Worm (Caenorhabditis elegans): ENCODE data around the gene R151.8.

DNA sequence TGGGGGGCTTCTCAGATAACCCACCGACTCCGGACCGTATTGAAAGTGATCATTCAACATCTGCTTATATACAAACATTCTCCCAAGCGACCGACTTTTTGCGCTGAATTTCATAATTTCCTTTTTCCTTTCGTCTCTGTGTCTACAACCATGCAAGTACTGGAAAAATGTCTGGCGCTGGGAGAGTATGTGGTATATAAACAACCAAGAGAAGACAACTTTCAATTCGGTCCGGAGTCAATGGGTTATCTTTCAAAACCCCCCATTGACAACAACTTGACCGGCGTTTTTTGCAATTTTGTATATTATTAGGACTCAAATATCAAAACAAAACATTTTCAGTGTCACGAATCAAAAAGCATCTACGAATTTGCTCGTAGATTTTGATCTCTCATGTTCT is 48.9 kb upstream of the R151.8 start:
- TF ChIP-seq unc-39 (tag; optimal IDR thresholded peaks at IDR 0.05) (no peak), pha-4 (GFP tag; IDR thresholded peaks at IDR 0.05) (no peak), pha-4 (tag; optimal IDR thresholded peaks at IDR 0.05) (no peak), arid-1 (GFP tag; conservative IDR thresholded peaks at IDR 0.05) (no peak), hlh-30 (tag; optimal IDR thresholded peaks at IDR 0.05; ENCODE audit: insufficient read depth) (peak; percentile 60), fos-1 (tag; optimal IDR thresholded peaks at IDR 0.05) (no peak), nhr-76 (tag; optimal IDR thresholded peaks at IDR 0.05) (no peak), lin-15B (tag; optimal IDR thresholded peaks at IDR 0.05) (no peak), Y105C5A.15 (GFP tag; IDR thresholded peaks at IDR 0.05) (no peak), ztf-11 (tag; optimal IDR thresholded peaks at IDR 0.05) (no peak), ceh-20 (GFP tag; IDR thresholded peaks at IDR 0.05) (0 out of 2 replicates have a peak, but pooled peaks have one; percentile 31), nhr-10 (tag; optimal IDR thresholded peaks at IDR 0.05) (no peak), aly-2 (tag; optimal IDR thresholded peaks at IDR 0.05) (no peak), ceh-82 (tag; optimal IDR thresholded peaks at IDR 0.05) (no peak)

All from whole organism, L4 larva.